Fruit fly (Drosophila melanogaster) whole organism, embryonic: Measurements from ENCODE around the gene CG3655.

ENCODE experiments used
- Adf1 ChIP-seq: fragments of 200-800 bp; sonication (Bioruptor generic); IDR thresholded peaks from 2 replicates; pipeline ENCODE4 v1.3.6; 2022; ENCODE audit warnings: missing biosample characterization, missing genetic modification characterization
- Blimp-1 ChIP-seq: fragments of 200-800 bp; sonication (Bioruptor generic); optimal IDR thresholded peaks from 3 replicates; lab custom pipeline; 2018; ENCODE audit warnings: missing biosample characterization, missing genetic modification characterization, mild to moderate bottlenecking, moderate library complexity, missing genetic modification reagents
- CG10209 ChIP-seq: fragments of 200-800 bp; sonication (Bioruptor generic); optimal IDR thresholded peaks from 3 replicates; lab custom pipeline; 2017; ENCODE audit warnings: missing biosample characterization, mild to moderate bottlenecking, missing genetic modification characterization, missing genetic modification reagents
- CG10959 ChIP-seq: fragments of 200-800 bp; sonication (Bioruptor generic); IDR thresholded peaks from 2 replicates; pipeline ENCODE4 v1.3.6; 2022; ENCODE audit warnings: missing biosample characterization, missing genetic modification characterization
- CG12071 ChIP-seq: fragments of 200-800 bp; sonication (Bioruptor generic); optimal IDR thresholded peaks from 3 replicates; lab custom pipeline; 2018; ENCODE audit warnings: missing biosample characterization, mild to moderate bottlenecking, missing genetic modification characterization
- CG12104 ChIP-seq: fragments of 200-800 bp; sonication (Bioruptor generic); optimal IDR thresholded peaks from 3 replicates; lab custom pipeline; 2016; ENCODE audit warnings: missing biosample characterization, missing genetic modification characterization
- CG12155 ChIP-seq: fragments of 200-800 bp; sonication (Bioruptor generic); optimal IDR thresholded peaks from 3 replicates; lab custom pipeline; 2016; ENCODE audit warnings: missing biosample characterization, missing genetic modification characterization
- CG12299 ChIP-seq: fragments of 200-800 bp; sonication (Bioruptor generic); optimal IDR thresholded peaks from 2 replicates; lab custom pipeline; 2018; ENCODE audit warnings: missing biosample characterization, mild to moderate bottlenecking, missing genetic modification characterization
- CG1603 ChIP-seq: fragments of 200-800 bp; sonication (Bioruptor generic); optimal IDR thresholded peaks from 2 replicates; lab custom pipeline; 2019; ENCODE audit warnings: missing biosample characterization, mild to moderate bottlenecking, missing genetic modification characterization, moderate library complexity
- CG2120 ChIP-seq: fragments of 200-800 bp; sonication (Bioruptor generic); optimal IDR thresholded peaks from 3 replicates; lab custom pipeline; 2016; ENCODE audit warnings: missing biosample characterization, missing genetic modification characterization
- CG2129 ChIP-seq: fragments of 200-800 bp; sonication (Bioruptor generic); IDR thresholded peaks from 2 replicates; pipeline ENCODE4 v1.3.6; 2022; ENCODE audit warnings: missing biosample characterization, missing genetic modification characterization; ENCODE audit not compliant: partially characterized antibody
- CG2712 ChIP-seq: fragments of 200-800 bp; optimal IDR thresholded peaks from 3 replicates; lab custom pipeline; 2019; ENCODE audit warnings: missing biosample characterization, mild to moderate bottlenecking, missing genetic modification characterization, moderate library complexity
- CG34224 ChIP-seq: fragments of 200-800 bp; sonication (Bioruptor generic); IDR thresholded peaks from 3 replicates; pipeline ENCODE4 v1.3.6; 2022; ENCODE audit warnings: missing biosample characterization, missing genetic modification characterization; ENCODE audit not compliant: partially characterized antibody
- CG4360 ChIP-seq: fragments of 200-800 bp; sonication (Bioruptor generic); IDR thresholded peaks from 2 replicates; pipeline ENCODE4 v1.3.6; 2022; ENCODE audit warnings: missing biosample characterization, missing genetic modification characterization
- CG4404 ChIP-seq: fragments of 200-800 bp; sonication (Bioruptor generic); IDR thresholded peaks from 2 replicates; pipeline ENCODE4 v1.3.6; 2022; ENCODE audit warnings: missing biosample characterization, missing genetic modification characterization
- CG6854 ChIP-seq: fragments of 200-800 bp; sonication (Bioruptor generic); optimal IDR thresholded peaks from 3 replicates; lab custom pipeline; 2017; ENCODE audit warnings: missing biosample characterization, mild to moderate bottlenecking, missing genetic modification characterization
- CG7372 ChIP-seq: fragments of 200-800 bp; sonication (Bioruptor generic); IDR thresholded peaks from 2 replicates; pipeline ENCODE4 v1.3.6; 2022; ENCODE audit warnings: missing biosample characterization, missing genetic modification characterization
- CG7839 ChIP-seq: fragments of 200-800 bp; sonication (Bioruptor generic); optimal IDR thresholded peaks from 3 replicates; lab custom pipeline; 2018; ENCODE audit warnings: missing biosample characterization, mild to moderate bottlenecking, missing genetic modification characterization, moderate library complexity
- CG7987 ChIP-seq: fragments of 200-800 bp; sonication (Bioruptor generic); optimal IDR thresholded peaks from 2 replicates; lab custom pipeline; 2018; ENCODE audit warnings: missing biosample characterization, mild to moderate bottlenecking, missing genetic modification characterization, moderate library complexity
- CG9817 ChIP-seq: fragments of 200-800 bp; sonication (Bioruptor generic); optimal IDR thresholded peaks from 2 replicates; lab custom pipeline; 2018; ENCODE audit warnings: missing biosample characterization, mild to moderate bottlenecking, missing genetic modification characterization, moderate library complexity
- CoRest ChIP-seq: fragments of 200-800 bp; sonication (Bioruptor generic); optimal IDR thresholded peaks from 3 replicates; lab custom pipeline; 2018; ENCODE audit warnings: missing biosample characterization, mild to moderate bottlenecking, missing genetic modification characterization, moderate library complexity
- D ChIP-seq, 2 experiments: fragments of 200-800 bp in 1 of 2; fragments of >200 bp in 1 of 2; sonication (Bioruptor generic) in 1 of 2; optimal IDR thresholded peaks; 2 replicates in 1 of 2; 3 replicates in 1 of 2; lab custom pipeline; 2017; ENCODE audit warnings: mild to moderate bottlenecking in 1 of 2, missing biosample characterization in 1 of 2, missing genetic modification characterization in 1 of 2, missing genetic modification reagents in 1 of 2
- Dll ChIP-seq: fragments of 200-800 bp; sonication (Bioruptor generic); IDR thresholded peaks from 4 replicates; pipeline ENCODE4 v1.3.6; 2022; ENCODE audit warnings: missing biosample characterization, missing genetic modification characterization; ENCODE audit not compliant: partially characterized antibody
- Doc2 ChIP-seq: fragments of 200-800 bp; sonication (Bioruptor generic); IDR thresholded peaks from 2 replicates; pipeline ENCODE4 v1.3.6; 2022; ENCODE audit warnings: missing biosample characterization, missing genetic modification characterization
- Fer2 ChIP-seq: fragments of 200-800 bp; sonication (Bioruptor generic); optimal IDR thresholded peaks from 2 replicates; lab custom pipeline; 2018; ENCODE audit warnings: missing biosample characterization, mild to moderate bottlenecking, missing genetic modification characterization, moderate library complexity
- Gsc ChIP-seq: fragments of 200-800 bp; sonication (Bioruptor generic); IDR thresholded peaks from 2 replicates; pipeline ENCODE4 v1.3.6; 2022; ENCODE audit warnings: missing biosample characterization, missing genetic modification characterization
- HHEX ChIP-seq: fragments of 200-800 bp; sonication (Bioruptor generic); optimal IDR thresholded peaks from 3 replicates; lab custom pipeline; 2017; ENCODE audit warnings: missing biosample characterization, mild to moderate bottlenecking, missing genetic modification characterization, missing genetic modification reagents
- HmgZ ChIP-seq: fragments of 200-800 bp; sonication (Bioruptor generic); optimal IDR thresholded peaks from 2 replicates; lab custom pipeline; 2018; ENCODE audit warnings: missing biosample characterization, mild to moderate bottlenecking, missing genetic modification characterization
- Mes4 ChIP-seq: fragments of 200-800 bp; sonication (Bioruptor generic); optimal IDR thresholded peaks from 2 replicates; lab custom pipeline; 2016; ENCODE audit warnings: missing biosample characterization, missing genetic modification characterization
- Rfx ChIP-seq: fragments of 200-800 bp; sonication (Bioruptor generic); IDR thresholded peaks from 2 replicates; pipeline ENCODE4 v1.3.6; 2022; ENCODE audit warnings: missing biosample characterization, missing genetic modification characterization
- Scr ChIP-seq: fragments of 200-800 bp; sonication (Bioruptor generic); IDR thresholded peaks from 2 replicates; pipeline ENCODE4 v1.3.6; 2022; ENCODE audit warnings: missing biosample characterization, missing genetic modification characterization; ENCODE audit not compliant: partially characterized antibody
- Trl ChIP-seq, 3 experiments: fragments of >200 bp in 2 of 3; fragments of 200-800 bp in 1 of 3; sonication (Bioruptor generic) in 1 of 3; optimal IDR thresholded peaks; 2 replicates in 1 of 3; 3 replicates in 2 of 3; lab custom pipeline; 2016 to 2017; ENCODE audit warnings: missing biosample characterization in 1 of 3, missing genetic modification characterization in 1 of 3
- aop ChIP-seq: fragments of 200-800 bp; sonication (Bioruptor generic); IDR thresholded peaks from 2 replicates; pipeline ENCODE4 v1.3.6; 2022; ENCODE audit warnings: missing biosample characterization, missing genetic modification characterization
- ap ChIP-seq: fragments of 200-800 bp; sonication (Bioruptor generic); IDR thresholded peaks from 2 replicates; pipeline ENCODE4 v1.3.6; 2022; ENCODE audit warnings: missing biosample characterization, missing genetic modification characterization
- bigmax ChIP-seq: fragments of 200-800 bp; sonication (Bioruptor generic); optimal IDR thresholded peaks from 2 replicates; lab custom pipeline; 2018; ENCODE audit warnings: missing biosample characterization, mild to moderate bottlenecking, missing genetic modification characterization
- chinmo ChIP-seq: fragments of 200-800 bp; sonication (Bioruptor generic); IDR thresholded peaks from 4 replicates; pipeline ENCODE4 v1.3.6; 2022; ENCODE audit warnings: missing biosample characterization, missing genetic modification characterization; ENCODE audit not compliant: partially characterized antibody
- ci ChIP-seq: fragments of 200-800 bp; sonication (Bioruptor generic); IDR thresholded peaks from 3 replicates; pipeline ENCODE4 v1.3.6; 2022; ENCODE audit warnings: missing biosample characterization, missing genetic modification characterization
- en ChIP-seq: fragments of 200-800 bp; sonication (Bioruptor generic); optimal IDR thresholded peaks from 2 replicates; lab custom pipeline; 2016; ENCODE audit warnings: missing biosample characterization, missing genetic modification characterization
- eve ChIP-seq, 2 experiments: fragments of >200 bp; optimal IDR thresholded peaks; 2 replicates each; lab custom pipeline; 2017; ENCODE audit warnings: missing biosample characterization in 2 of 2, missing genetic modification characterization in 2 of 2
- jing ChIP-seq: fragments of 200-800 bp; sonication (Bioruptor generic); optimal IDR thresholded peaks from 2 replicates; lab custom pipeline; 2018; ENCODE audit warnings: missing biosample characterization, mild to moderate bottlenecking, missing genetic modification characterization
- klu ChIP-seq: fragments of 200-800 bp; sonication (Bioruptor generic); IDR thresholded peaks from 2 replicates; pipeline ENCODE4 v1.3.6; 2022; ENCODE audit warnings: missing biosample characterization, missing genetic modification characterization
- lilli ChIP-seq: fragments of 200-800 bp; sonication (Bioruptor generic); optimal IDR thresholded peaks from 3 replicates; lab custom pipeline; 2016; ENCODE audit warnings: missing biosample characterization, missing genetic modification characterization
- sens-2 ChIP-seq: fragments of 200-800 bp; sonication (Bioruptor generic); IDR thresholded peaks from 2 replicates; pipeline ENCODE4 v1.3.6; 2022; ENCODE audit warnings: missing biosample characterization, missing genetic modification characterization
- shn ChIP-seq: fragments of 200-800 bp; sonication (Bioruptor generic); optimal IDR thresholded peaks from 3 replicates; lab custom pipeline; 2016; ENCODE audit warnings: missing biosample characterization, missing genetic modification characterization
- sim ChIP-seq: fragments of 200-800 bp; sonication (Bioruptor generic); IDR thresholded peaks from 2 replicates; pipeline ENCODE4 v1.3.6; 2022; ENCODE audit warnings: missing biosample characterization, missing genetic modification characterization
- so ChIP-seq: fragments of 200-800 bp; sonication (Bioruptor generic); IDR thresholded peaks from 3 replicates; pipeline ENCODE4 v1.3.6; 2022; ENCODE audit warnings: missing biosample characterization, missing genetic modification characterization
- sug ChIP-seq: fragments of 200-800 bp; optimal IDR thresholded peaks from 2 replicates; lab custom pipeline; 2019; ENCODE audit warnings: missing biosample characterization, mild to moderate bottlenecking, missing genetic modification characterization, moderate library complexity
- twi ChIP-seq: fragments of 200-800 bp; optimal IDR thresholded peaks from 2 replicates; lab custom pipeline; 2019; ENCODE audit warnings: missing biosample characterization, mild to moderate bottlenecking, missing genetic modification characterization, moderate library complexity
- yki ChIP-seq: fragments of >200 bp; optimal IDR thresholded peaks from 3 replicates; lab custom pipeline; 2018

Gene CG3655

dm6 chrX:1129575-1130281 is 5.0 kb downstream of the CG3655 start (continued):
- peak; percentile 39; the same call in 1 of the 2 replicates for TF ChIP-seq sim (GFP tag; lab: Robert Waterston, UW)
- TF ChIP-seq Doc2, result no peak
- peak; percentile 85 for TF ChIP-seq CG1603 (tag; lab: Kevin White, UChicago)
- TF ChIP-seq en (GFP tag; lab: Kevin White, UChicago), result no peak
- TF ChIP-seq CG9817 (tag; lab: Kevin White, UChicago), result no peak
- TF ChIP-seq Adf1 (GFP tag; lab: Robert Waterston, UW), result no peak
- no peak for TF ChIP-seq CG4360 (GFP tag; lab: Robert Waterston, UW)
- peak; percentile 10 for TF ChIP-seq Mes4 (GFP tag; lab: Kevin White, UChicago)
- TF ChIP-seq CG12299, result no peak
- no peak for TF ChIP-seq CG12104 (GFP tag; lab: Kevin White, UChicago)
- peak; percentile 88 for TF ChIP-seq ci (GFP tag; lab: Robert Waterston, UW)
- no peak for TF ChIP-seq CG7987
- peak; percentile 47; the same call in 1 of the 2 replicates for TF ChIP-seq Rfx (GFP tag; lab: Robert Waterston, UW)
- TF ChIP-seq klu, result no peak
- no peak for TF ChIP-seq Trl (optimal IDR thresholded peaks at IDR 0.05; lab: Kevin White, UChicago)
- TF ChIP-seq Trl (GFP tag; optimal IDR thresholded peaks at IDR 0.05; lab: Kevin White, UChicago), result peak; percentile 53
- no peak for TF ChIP-seq Fer2 (tag; lab: Kevin White, UChicago)
- no peak for TF ChIP-seq Gsc
- TF ChIP-seq lilli (GFP tag; lab: Kevin White, UChicago), result peak; percentile 58
- TF ChIP-seq Blimp-1 (GFP tag; lab: Kevin White, UChicago), result peak; percentile 72
- peak; percentile 58 for TF ChIP-seq CoRest (tag; lab: Kevin White, UChicago)
- TF ChIP-seq HHEX, result peak; percentile 56
- TF ChIP-seq CG2129 (GFP tag; lab: Robert Waterston, UW), result no peak
- no peak for TF ChIP-seq so
- peak; percentile 45 for TF ChIP-seq jing (GFP tag; lab: Kevin White, UChicago)
- TF ChIP-seq ap (GFP tag; lab: Robert Waterston, UW), result no peak
- peak; percentile 48; the same call in 1 of the 2 replicates for TF ChIP-seq CG10959 (GFP tag; lab: Robert Waterston, UW)
- TF ChIP-seq CG10209 (GFP tag; lab: Kevin White, UChicago), result peak; percentile 56
- peak; percentile 61 for TF ChIP-seq CG12071
- peak; percentile 96 for TF ChIP-seq twi (tag; lab: Kevin White, UChicago)
- TF ChIP-seq CG2712 (tag; lab: Kevin White, UChicago), result peak; percentile 78
- no peak for TF ChIP-seq yki (lab: Kevin White, UChicago)
- TF ChIP-seq Scr (GFP tag; lab: Robert Waterston, UW), result no peak
- no peak for TF ChIP-seq bigmax (GFP tag; lab: Kevin White, UChicago)
- TF ChIP-seq sens-2, result peak; percentile 42; the same call in 1 of the 2 replicates
- 0 out of 2 replicates have a peak, but pooled peaks have one; percentile 13 for TF ChIP-seq aop (GFP tag; lab: Robert Waterston, UW)
- no peak for TF ChIP-seq Dll (GFP tag; lab: Robert Waterston, UW)
- TF ChIP-seq CG2120, result peak; percentile 20
- peak; percentile 38 for TF ChIP-seq CG12155 (GFP tag; lab: Kevin White, UChicago)
- TF ChIP-seq CG7839 (tag; lab: Kevin White, UChicago), result peak; percentile 7
- peak; percentile 8 for TF ChIP-seq shn (GFP tag; lab: Kevin White, UChicago)
- TF ChIP-seq sug (tag; lab: Kevin White, UChicago), result no peak
- no peak for TF ChIP-seq CG6854 (GFP tag; lab: Kevin White, UChicago)
- no peak for TF ChIP-seq HmgZ (tag; lab: Kevin White, UChicago)
- no peak for TF ChIP-seq CG4404 (GFP tag; lab: Robert Waterston, UW)
- TF ChIP-seq eve (GFP tag; optimal IDR thresholded peaks at IDR 0.05; lab: Kevin White, UChicago), result peak in 1 of 2 experiments; percentile 80
- no peak for TF ChIP-seq D (optimal IDR thresholded peaks at IDR 0.05; lab: Kevin White, UChicago)
- TF ChIP-seq D (GFP tag; optimal IDR thresholded peaks at IDR 0.05; lab: Kevin White, UChicago), result peak; percentile 55
- no peak for TF ChIP-seq CG7372 (GFP tag; lab: Robert Waterston, UW)
- no peak for TF ChIP-seq CG34224
- no peak for TF ChIP-seq chinmo (GFP tag; lab: Robert Waterston, UW)
